Worm (Caenorhabditis elegans) whole organism, L3 larva: ENCODE results near the gene C49C3.4.

Experiments
- fos-1 ChIP-seq: fragments of 150-350 bp; optimal IDR thresholded peaks from 2 replicates; lab custom pipeline; 2014; ENCODE audit warnings: missing biosample characterization, missing genetic modification characterization
- lin-39 ChIP-seq: fragments of 150-350 bp; optimal IDR thresholded peaks from 2 replicates; lab custom pipeline; 2018; ENCODE audit warnings: missing biosample characterization, missing genetic modification reagents, missing genetic modification characterization

DNA sequence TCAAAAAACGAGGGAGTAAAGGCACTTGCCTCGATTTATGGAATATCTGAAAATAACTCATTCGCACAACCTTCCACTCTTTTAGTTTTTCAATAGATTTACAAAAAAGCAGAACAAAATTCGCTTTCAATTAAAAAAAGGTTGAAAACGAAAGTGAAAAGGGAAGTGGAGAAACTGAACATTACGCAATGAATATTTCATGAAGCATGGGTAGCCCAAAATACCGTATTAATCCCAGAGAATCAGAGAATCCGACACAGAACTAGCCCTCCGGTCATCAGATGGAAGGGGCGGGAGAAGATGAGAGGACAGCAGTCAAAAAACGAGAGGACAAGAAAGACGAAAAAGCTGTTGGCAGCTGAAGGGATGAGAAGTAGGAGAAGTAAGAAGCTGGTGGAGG lies 50.9 kb downstream of the C49C3.4 start, which contains the start of gene C30H6.5:
- TF ChIP-seq fos-1 (tag; lab: Kevin White, UChicago) (no peak), lin-39 (no peak)
